Fruit fly (Drosophila melanogaster) whole organism, adult: ENCODE measurements around the gene RanBP3.

Experiments
- CG14711 ChIP-seq: fragments of 200-800 bp; sonication (Bioruptor generic); optimal IDR thresholded peaks from 2 replicates; lab custom pipeline; 2018; ENCODE audit warnings: missing biosample characterization, mild to moderate bottlenecking, missing genetic modification characterization, moderate library complexity
- CG5204 ChIP-seq: fragments of 200-800 bp; sonication (Bioruptor generic); optimal IDR thresholded peaks from 2 replicates; lab custom pipeline; 2016; ENCODE audit warnings: missing biosample characterization, missing genetic modification characterization
- Hr96 ChIP-seq: fragments of 200-800 bp; sonication (Bioruptor generic); optimal IDR thresholded peaks from 2 replicates; lab custom pipeline; 2016; ENCODE audit warnings: missing biosample characterization, missing genetic modification characterization
- kay ChIP-seq: fragments of 200-800 bp; sonication (Bioruptor generic); peaks from one replicate; lab custom pipeline; 2016; ENCODE audit warnings: missing biosample characterization, missing genetic modification characterization, borderline replicate concordance
- toe ChIP-seq: fragments of 200-800 bp; sonication (Bioruptor generic); optimal IDR thresholded peaks from 2 replicates; lab custom pipeline; 2016; ENCODE audit warnings: missing biosample characterization, missing genetic modification characterization

DNA sequence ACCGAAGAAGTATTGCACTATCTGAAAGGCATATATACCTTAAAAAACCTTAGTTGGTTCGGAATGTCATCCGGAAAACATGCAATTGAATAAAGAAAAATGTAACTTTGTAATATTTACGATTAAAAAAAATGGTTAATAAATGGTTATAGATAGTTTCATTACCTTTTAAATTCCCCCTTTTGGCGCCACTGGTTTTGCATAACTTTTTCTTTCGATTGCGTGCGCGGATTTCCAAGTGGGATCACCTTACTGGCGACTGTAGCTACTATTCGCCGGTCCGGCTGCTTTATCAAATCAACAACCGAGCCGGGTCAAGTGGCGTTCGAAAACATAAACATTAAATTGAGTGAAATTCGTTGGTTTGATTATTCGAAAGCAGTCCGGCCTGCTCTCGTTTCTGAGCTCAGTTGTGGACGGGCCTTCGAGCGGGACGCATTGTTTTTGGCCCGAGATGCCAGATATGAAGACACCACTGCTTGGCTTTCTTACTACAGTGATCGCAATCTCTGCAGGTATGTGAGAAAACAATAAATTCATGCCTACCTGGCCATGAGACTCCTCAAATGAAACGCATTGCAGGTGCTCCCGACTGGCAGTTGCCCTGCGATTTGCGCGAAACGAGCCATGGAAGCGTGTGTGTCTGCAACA, 48.1 kb downstream of the RanBP3 start, which contains the start of gene Gba1b:
- TF ChIP-seq CG14711 (tag; lab: Kevin White, UChicago) (no peak), CG5204 (GFP tag; lab: Kevin White, UChicago) (no peak), toe (GFP tag; lab: Kevin White, UChicago) (no peak), kay (GFP tag; lab: Kevin White, UChicago) (no peak), Hr96 (GFP tag; lab: Kevin White, UChicago) (no peak)
